Worm (Caenorhabditis elegans) whole organism, L4/young adult: ENCODE results near the gene AC8.10.
"Not testable (repeated sequence)": the region's sequence is repeated elsewhere in the genome, so short reads cannot be mapped to it uniquely, and the experiment has no call there.

Experiments
- W03F9.2 ChIP-seq: fragments of 150-350 bp; optimal IDR thresholded peaks from 2 replicates; lab custom pipeline; 2014; ENCODE audit warnings: missing biosample characterization, missing genetic modification characterization
- him-1 ChIP-seq: sonication (generic microtip); optimal IDR thresholded peaks from 2 replicates; lab custom pipeline; 2016; ENCODE audit warnings: missing genotype, missing genetic modification reagents, missing genetic modification characterization, missing compliant biosample characterization

ce11 chrX:286116-286515 lies 47.1 kb upstream of the AC8.10 start, which contains the start of gene Y47C4A.1:
- not testable (repeated sequence) for TF ChIP-seq W03F9.2, him-1
